Fruit fly (Drosophila melanogaster): ENCODE results near the gene CG15418.

- TF ChIP-seq woc (GFP tag; optimal IDR thresholded peaks at IDR 0.05) (peak; percentile 2), N (GFP tag; optimal IDR thresholded peaks at IDR 0.05) (no peak), psq (GFP tag; optimal IDR thresholded peaks at IDR 0.05) (no peak), brk (GFP tag; optimal IDR thresholded peaks at IDR 0.05) (no peak), Dif (GFP tag; optimal IDR thresholded peaks at IDR 0.05; ENCODE audit: partially characterized antibody) (no peak), tai (GFP tag; optimal IDR thresholded peaks at IDR 0.05) (no peak), dsf (GFP tag; optimal IDR thresholded peaks at IDR 0.05; ENCODE audit: borderline replicate concordance) (no peak), rgr (GFP tag; optimal IDR thresholded peaks at IDR 0.05) (no peak), Dfd (GFP tag; optimal IDR thresholded peaks at IDR 0.05) (no peak), jim (GFP tag; optimal IDR thresholded peaks at IDR 0.05) (no peak), Mio (GFP tag; optimal IDR thresholded peaks at IDR 0.05) (no peak), h (GFP tag; optimal IDR thresholded peaks at IDR 0.05) (peak; percentile 8), OdsH (GFP tag; optimal IDR thresholded peaks at IDR 0.05) (no peak), Sp1 (GFP tag; optimal IDR thresholded peaks at IDR 0.05) (no peak)
These were observed 36.2 kb downstream of the CG15418 start for dm6 chr2L:3585318-3585717.

Measured in whole organism, wandering third instar larva.